Fruit fly (Drosophila melanogaster) whole organism, embryonic: ENCODE measurements around the gene Eig71Ek.

Experiments used
- CG10147 ChIP-seq: fragments of 200-800 bp; sonication (Bioruptor generic); optimal IDR thresholded peaks from 2 replicates; lab custom pipeline; 2019; ENCODE audit warnings: missing biosample characterization, mild to moderate bottlenecking, missing genetic modification characterization, moderate library complexity
- CG10431 ChIP-seq: fragments of 200-800 bp; sonication (Bioruptor generic); optimal IDR thresholded peaks from 3 replicates; lab custom pipeline; 2018; ENCODE audit warnings: missing biosample characterization, mild to moderate bottlenecking, missing genetic modification characterization
- CG10543 ChIP-seq: fragments of 200-800 bp; sonication (Bioruptor generic); optimal IDR thresholded peaks from 3 replicates; lab custom pipeline; 2017; ENCODE audit warnings: missing biosample characterization, mild to moderate bottlenecking, missing genetic modification characterization, moderate library complexity
- CG11560 ChIP-seq: fragments of 200-800 bp; sonication (Bioruptor generic); IDR thresholded peaks from 3 replicates; pipeline ENCODE4 v1.3.6; 2022; ENCODE audit warnings: missing biosample characterization, missing genetic modification characterization
- CG12071 ChIP-seq: fragments of 200-800 bp; sonication (Bioruptor generic); optimal IDR thresholded peaks from 3 replicates; lab custom pipeline; 2018; ENCODE audit warnings: missing biosample characterization, mild to moderate bottlenecking, missing genetic modification characterization
- CG13287 ChIP-seq: fragments of 200-800 bp; sonication (Bioruptor generic); IDR thresholded peaks from 2 replicates; pipeline ENCODE4 v1.3.6; 2022; ENCODE audit warnings: missing biosample characterization, missing genetic modification characterization; ENCODE audit not compliant: partially characterized antibody
- CG13894 ChIP-seq: fragments of 200-800 bp; sonication (Bioruptor generic); optimal IDR thresholded peaks from 3 replicates; lab custom pipeline; 2018; ENCODE audit warnings: missing biosample characterization, mild to moderate bottlenecking, missing genetic modification characterization, moderate library complexity
- CG14710 ChIP-seq: fragments of 200-800 bp; sonication (Bioruptor generic); optimal IDR thresholded peaks from 3 replicates; lab custom pipeline; 2019; ENCODE audit warnings: missing biosample characterization, mild to moderate bottlenecking, missing genetic modification characterization, moderate library complexity
- CG1832 ChIP-seq: fragments of 200-800 bp; sonication (Bioruptor generic); optimal IDR thresholded peaks from 2 replicates; lab custom pipeline; 2017; ENCODE audit warnings: missing biosample characterization, mild to moderate bottlenecking, missing genetic modification characterization, inconsistent platforms
- CG18599 ChIP-seq: fragments of 200-800 bp; sonication (Bioruptor generic); optimal IDR thresholded peaks from 3 replicates; lab custom pipeline; 2017; ENCODE audit warnings: missing biosample characterization, missing genetic modification characterization, mild to moderate bottlenecking, moderate library complexity, missing genetic modification reagents
- CG3281 ChIP-seq: fragments of 200-800 bp; sonication (Bioruptor generic); optimal IDR thresholded peaks from 3 replicates; lab custom pipeline; 2017; ENCODE audit warnings: missing biosample characterization, mild to moderate bottlenecking, missing genetic modification characterization
- CG33557 ChIP-seq: fragments of 200-800 bp; sonication (Bioruptor generic); optimal IDR thresholded peaks from 2 replicates; lab custom pipeline; 2019; ENCODE audit warnings: missing biosample characterization, mild to moderate bottlenecking, missing genetic modification characterization, moderate library complexity
- CG6272 ChIP-seq: fragments of 200-800 bp; sonication (Bioruptor generic); IDR thresholded peaks from 2 replicates; pipeline ENCODE4 v1.3.6; 2022; ENCODE audit warnings: missing biosample characterization, missing genetic modification characterization
- CG7556 ChIP-seq: fragments of 200-800 bp; sonication (Bioruptor generic); optimal IDR thresholded peaks from 2 replicates; lab custom pipeline; 2017; ENCODE audit warnings: missing biosample characterization, mild to moderate bottlenecking, missing genetic modification characterization
- CG8281 ChIP-seq: fragments of 200-800 bp; sonication (Bioruptor generic); optimal IDR thresholded peaks from 2 replicates; lab custom pipeline; 2018; ENCODE audit warnings: missing biosample characterization, mild to moderate bottlenecking, missing genetic modification characterization, moderate library complexity
- CG9932 ChIP-seq: fragments of 200-800 bp; sonication (Bioruptor generic); IDR thresholded peaks from 2 replicates; pipeline ENCODE4 v1.3.6; 2022; ENCODE audit warnings: missing biosample characterization, missing genetic modification characterization
- Dip2 ChIP-seq: fragments of 200-800 bp; sonication (Bioruptor generic); IDR thresholded peaks from 2 replicates; pipeline ENCODE4 v1.3.6; 2022; ENCODE audit warnings: missing biosample characterization, missing genetic modification characterization
- Ets65A ChIP-seq: fragments of 200-800 bp; sonication (Bioruptor generic); peaks from one replicate; lab custom pipeline; 2016; ENCODE audit warnings: missing biosample characterization, missing genetic modification characterization
- Fer3 ChIP-seq: fragments of 200-800 bp; sonication (Bioruptor generic); optimal IDR thresholded peaks from 2 replicates; lab custom pipeline; 2018; ENCODE audit warnings: missing biosample characterization, mild to moderate bottlenecking, missing genetic modification characterization, moderate library complexity
- HLH4C ChIP-seq: fragments of 200-800 bp; sonication (Bioruptor generic); IDR thresholded peaks from 3 replicates; pipeline ENCODE4 v1.3.6; 2022; ENCODE audit warnings: missing biosample characterization, missing genetic modification characterization; ENCODE audit not compliant: partially characterized antibody
- MBD-R2 ChIP-seq: fragments of 200-800 bp; sonication (Bioruptor generic); IDR thresholded peaks from 2 replicates; pipeline ENCODE4 v1.3.6; 2022; ENCODE audit warnings: missing biosample characterization, missing genetic modification characterization
- Med ChIP-seq: fragments of 200-800 bp; sonication (Bioruptor generic); peaks from one replicate; lab custom pipeline; 2016; ENCODE audit warnings: missing biosample characterization, missing genetic modification characterization, mild to moderate bottlenecking, inconsistent platforms, moderate library complexity
- NFAT ChIP-seq: fragments of 200-800 bp; sonication (Bioruptor generic); IDR thresholded peaks from 2 replicates; pipeline ENCODE4 v1.3.6; 2022; ENCODE audit warnings: missing biosample characterization, missing genetic modification characterization
- Tbp ChIP-seq: fragments of >200 bp; optimal IDR thresholded peaks from 2 replicates; lab custom pipeline; 2018; ENCODE audit warnings: missing biosample characterization, missing genetic modification characterization
- abd-A ChIP-seq: fragments of 200-800 bp; sonication (Bioruptor generic); optimal IDR thresholded peaks from 3 replicates; lab custom pipeline; 2019; ENCODE audit warnings: missing biosample characterization, mild to moderate bottlenecking, missing genetic modification characterization, moderate library complexity
- cas ChIP-seq: fragments of 200-800 bp; sonication (Bioruptor generic); IDR thresholded peaks from 2 replicates; pipeline ENCODE4 v1.3.6; 2022; ENCODE audit warnings: missing biosample characterization, missing genetic modification characterization
- cato ChIP-seq: fragments of 200-800 bp; sonication (Bioruptor generic); optimal IDR thresholded peaks from 2 replicates; lab custom pipeline; 2016; ENCODE audit warnings: missing biosample characterization, missing genetic modification characterization, borderline replicate concordance
- chif ChIP-seq, 2 experiments: fragments of 200-800 bp; sonication (Bioruptor generic); optimal IDR thresholded peaks; 3 replicates each; lab custom pipeline; 2016; ENCODE audit warnings: missing biosample characterization in 2 of 2, missing genetic modification characterization in 2 of 2
- crol ChIP-seq: fragments of 200-800 bp; sonication (Bioruptor generic); IDR thresholded peaks from 2 replicates; pipeline ENCODE4 v1.3.6; 2022; ENCODE audit warnings: missing biosample characterization, missing genetic modification characterization
- cwo ChIP-seq: fragments of 200-800 bp; sonication (Bioruptor generic); optimal IDR thresholded peaks from 3 replicates; lab custom pipeline; 2017; ENCODE audit warnings: missing biosample characterization, missing genetic modification characterization, mild to moderate bottlenecking, moderate library complexity, missing genetic modification reagents
- dpn ChIP-seq, 2 experiments: fragments of 200-800 bp; sonication (Bioruptor generic); optimal IDR thresholded peaks; 3 replicates each; lab custom pipeline; 2016; ENCODE audit warnings: missing biosample characterization in 2 of 2, missing genetic modification characterization in 2 of 2
- fd102C ChIP-seq: fragments of 200-800 bp; sonication (Bioruptor generic); optimal IDR thresholded peaks from 2 replicates; lab custom pipeline; 2018; ENCODE audit warnings: missing biosample characterization, mild to moderate bottlenecking, missing genetic modification characterization, moderate library complexity
- ftz-f1 ChIP-seq: fragments of 200-800 bp; sonication (Bioruptor generic); optimal IDR thresholded peaks from 2 replicates; lab custom pipeline; 2016; ENCODE audit warnings: missing biosample characterization, missing genetic modification characterization
- gce ChIP-seq: fragments of 200-800 bp; sonication (Bioruptor generic); IDR thresholded peaks from 3 replicates; pipeline ENCODE4 v1.3.6; 2022; ENCODE audit warnings: missing biosample characterization, missing genetic modification characterization
- gfzf ChIP-seq: fragments of 200-800 bp; sonication (Bioruptor generic); optimal IDR thresholded peaks from 2 replicates; lab custom pipeline; 2016; ENCODE audit warnings: missing biosample characterization, mild to moderate bottlenecking, missing genetic modification characterization, moderate library complexity
- kah ChIP-seq: fragments of 200-800 bp; sonication (Bioruptor generic); optimal IDR thresholded peaks from 2 replicates; lab custom pipeline; 2018; ENCODE audit warnings: missing biosample characterization, mild to moderate bottlenecking, missing genetic modification characterization
- knrl ChIP-seq: fragments of 200-800 bp; sonication (Bioruptor generic); IDR thresholded peaks from 3 replicates; pipeline ENCODE4 v1.3.6; 2022; ENCODE audit warnings: missing biosample characterization, missing genetic modification characterization; ENCODE audit not compliant: partially characterized antibody
- lab ChIP-seq: fragments of 200-800 bp; sonication (Bioruptor generic); optimal IDR thresholded peaks from 3 replicates; lab custom pipeline; 2017; ENCODE audit warnings: missing biosample characterization, missing genetic modification characterization, mild to moderate bottlenecking, moderate library complexity, missing genetic modification reagents
- mirr ChIP-seq: fragments of 200-800 bp; sonication (Bioruptor generic); optimal IDR thresholded peaks from 3 replicates; lab custom pipeline; 2018; ENCODE audit warnings: missing biosample characterization, mild to moderate bottlenecking, missing genetic modification characterization
- odd ChIP-seq: fragments of 200-800 bp; sonication (Bioruptor generic); optimal IDR thresholded peaks from 2 replicates; lab custom pipeline; 2017; ENCODE audit warnings: missing biosample characterization, mild to moderate bottlenecking, missing genetic modification characterization
- onecut ChIP-seq: fragments of 200-800 bp; sonication (Bioruptor generic); IDR thresholded peaks from 2 replicates; pipeline ENCODE4 v1.3.6; 2022; ENCODE audit warnings: missing biosample characterization, missing genetic modification characterization
- phol ChIP-seq: fragments of 200-800 bp; sonication (Bioruptor generic); optimal IDR thresholded peaks from 3 replicates; lab custom pipeline; 2018; ENCODE audit warnings: missing biosample characterization, mild to moderate bottlenecking, missing genetic modification characterization, moderate library complexity
- scrt ChIP-seq: fragments of 200-800 bp; sonication (Bioruptor generic); optimal IDR thresholded peaks from 2 replicates; lab custom pipeline; 2018; ENCODE audit warnings: missing biosample characterization, mild to moderate bottlenecking, missing genetic modification characterization, moderate library complexity
- sim ChIP-seq: fragments of 200-800 bp; sonication (Bioruptor generic); IDR thresholded peaks from 2 replicates; pipeline ENCODE4 v1.3.6; 2022; ENCODE audit warnings: missing biosample characterization, missing genetic modification characterization
- sob ChIP-seq: fragments of 200-800 bp; sonication (Bioruptor generic); IDR thresholded peaks from 2 replicates; pipeline ENCODE4 v1.3.6; 2022; ENCODE audit warnings: missing biosample characterization, missing genetic modification characterization
- wdn ChIP-seq: fragments of 200-800 bp; sonication (Bioruptor generic); IDR thresholded peaks from 2 replicates; pipeline ENCODE4 v1.3.6; 2022; ENCODE audit warnings: missing biosample characterization, missing genetic modification characterization

Gene Eig71Ek

DNA sequence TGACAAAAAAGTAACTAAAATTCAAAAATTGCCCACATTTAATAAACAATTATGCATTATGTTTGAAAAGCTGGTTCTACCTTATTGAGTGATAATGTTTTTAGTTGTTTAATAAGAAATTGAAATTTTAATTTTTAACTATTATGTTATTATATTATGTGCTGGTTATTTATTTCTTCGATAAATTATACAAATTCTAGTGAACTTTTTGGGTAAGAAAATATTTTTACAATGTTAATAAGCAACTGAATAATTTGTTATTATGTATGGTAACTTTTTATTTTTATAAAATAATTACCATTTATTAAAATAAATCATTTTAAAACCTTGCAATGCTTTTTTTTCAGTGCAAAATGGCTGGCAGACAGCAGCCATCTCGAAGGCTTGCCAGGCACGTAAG is 44.6 kb upstream of the Eig71Ek start (continued):
- no peak for TF ChIP-seq chif (GFP tag; optimal IDR thresholded peaks at IDR 0.05; lab: Kevin White, UChicago)
- no peak for TF ChIP-seq fd102C (GFP tag; lab: Kevin White, UChicago)
- no peak for TF ChIP-seq cato
- TF ChIP-seq phol (tag; lab: Kevin White, UChicago), result peak; percentile 19
- no peak for TF ChIP-seq sim (GFP tag; lab: Robert Waterston, UW)
- peak; percentile 10 for TF ChIP-seq cwo (GFP tag; lab: Kevin White, UChicago)
- no peak for TF ChIP-seq Dip2 (GFP tag; lab: Robert Waterston, UW)
- TF ChIP-seq HLH4C (GFP tag; lab: Robert Waterston, UW), result no peak
- no peak for TF ChIP-seq cas (GFP tag; lab: Robert Waterston, UW)
- no peak for TF ChIP-seq Tbp
- peak; percentile 52 for TF ChIP-seq CG7556 (GFP tag; lab: Kevin White, UChicago)
- no peak for TF ChIP-seq kah
- TF ChIP-seq CG3281 (GFP tag; lab: Kevin White, UChicago), result no peak
- TF ChIP-seq Fer3, result no peak

DNA sequence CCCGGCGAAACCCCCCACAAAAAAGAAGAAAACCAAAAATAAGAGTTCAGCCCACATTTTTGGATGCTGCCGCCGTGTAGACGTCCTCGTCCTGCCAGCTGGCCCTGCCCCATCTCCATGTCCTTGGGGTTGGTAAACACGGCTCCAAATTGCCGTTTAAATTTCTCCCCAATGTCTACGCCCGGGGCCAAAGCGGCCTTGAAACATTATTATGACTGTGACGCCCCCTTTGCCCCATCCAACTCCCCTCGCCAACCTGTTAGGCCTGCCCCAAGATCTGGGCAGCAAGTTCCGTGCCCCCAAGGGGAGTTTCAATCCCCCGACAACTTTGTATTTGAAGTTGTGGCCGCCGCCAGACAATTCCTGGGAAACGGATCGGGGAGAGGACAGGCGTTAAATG is 44.1 kb upstream of the Eig71Ek start:
- TF ChIP-seq cato (no peak), gfzf (no peak), CG33557 (no peak), Med (GFP tag; lab: Kevin White, UChicago) (peak; percentile 81), MBD-R2 (0 out of 2 replicates have a peak, but pooled peaks have one; percentile 11), CG14710 (tag; lab: Kevin White, UChicago) (no peak), ftz-f1 (GFP tag; lab: Kevin White, UChicago) (peak; percentile 11), CG10431 (GFP tag; lab: Kevin White, UChicago) (no peak), lab (GFP tag; lab: Kevin White, UChicago) (peak; percentile 14), CG10543 (GFP tag; lab: Kevin White, UChicago) (peak; percentile 28), sob (GFP tag; lab: Robert Waterston, UW) (peak; percentile 5; the same call in 1 of the 2 replicates), odd (no peak), CG13287 (GFP tag; lab: Robert Waterston, UW) (no peak), Ets65A (GFP tag; lab: Kevin White, UChicago) (peak; percentile 80), CG12071 (peak; percentile 10), dpn (GFP tag; optimal IDR thresholded peaks at IDR 0.05; lab: Kevin White, UChicago) (no peak), CG1832 (GFP tag; lab: Kevin White, UChicago) (peak; percentile 18), crol (GFP tag; lab: Robert Waterston, UW) (peak; percentile 67), mirr (GFP tag; lab: Kevin White, UChicago) (peak; percentile 69), onecut (GFP tag; lab: Robert Waterston, UW) (no peak), gce (GFP tag; lab: Robert Waterston, UW) (no peak), CG6272 (GFP tag; lab: Robert Waterston, UW) (0 out of 2 replicates have a peak, but pooled peaks have one; percentile 5), CG10147 (GFP tag; lab: Kevin White, UChicago) (no peak), CG13894 (tag; lab: Kevin White, UChicago) (peak; percentile 83), CG18599 (GFP tag; lab: Kevin White, UChicago) (peak; percentile 30), knrl (GFP tag; lab: Robert Waterston, UW) (0 out of 3 replicates have a peak, but pooled peaks have one; percentile 24), NFAT (GFP tag; lab: Robert Waterston, UW) (0 out of 2 replicates have a peak, but pooled peaks have one; percentile 23), CG9932 (GFP tag; lab: Robert Waterston, UW) (0 out of 2 replicates have a peak, but pooled peaks have one; percentile 31), wdn (GFP tag; lab: Robert Waterston, UW) (0 out of 2 replicates have a peak, but pooled peaks have one; percentile 8), CG11560 (tag; lab: Robert Waterston, UW) (0 out of 3 replicates have a peak, but pooled peaks have one; percentile 33), CG8281 (tag; lab: Kevin White, UChicago) (no peak), abd-A (peak; percentile 98), scrt (peak; percentile 62)
